Worm (Caenorhabditis elegans) whole organism, L3 larva: Measurements from ENCODE around the gene Y43E12A.3.

ENCODE experiments used
- R02D3.7 ChIP-seq: fragments of 150-350 bp; optimal IDR thresholded peaks from 2 replicates; lab custom pipeline; 2014; ENCODE audit warnings: missing biosample characterization, missing genetic modification characterization
- ZK546.5 ChIP-seq: sonication (generic microtip); optimal IDR thresholded peaks from 2 replicates; lab custom pipeline; 2017; ENCODE audit warnings: missing biosample characterization, missing genetic modification characterization
- aly-2 ChIP-seq: fragments of 150-350 bp; optimal IDR thresholded peaks from 2 replicates; lab custom pipeline; 2014; ENCODE audit warnings: missing biosample characterization, missing genetic modification characterization
- ama-1 ChIP-seq: fragments of 150-350 bp; optimal IDR thresholded peaks from 2 replicates; lab custom pipeline; 2018
- ceh-16 ChIP-seq: sonication (generic microtip); optimal IDR thresholded peaks from 2 replicates; lab custom pipeline; 2017; ENCODE audit warnings: missing biosample characterization, missing genetic modification characterization
- ceh-28 ChIP-seq: fragments of 150-350 bp; optimal IDR thresholded peaks from 2 replicates; lab custom pipeline; 2014; ENCODE audit warnings: missing biosample characterization, missing genetic modification reagents, missing genetic modification characterization
- ceh-82 ChIP-seq: fragments of 150-350 bp; optimal IDR thresholded peaks from 2 replicates; lab custom pipeline; 2014; ENCODE audit warnings: missing biosample characterization, missing genetic modification characterization
- ceh-9 ChIP-seq: sonication (generic microtip); optimal IDR thresholded peaks from 2 replicates; lab custom pipeline; 2018; ENCODE audit warnings: missing biosample characterization, missing genetic modification characterization
- egl-27 ChIP-seq: sonication (generic microtip); optimal IDR thresholded peaks from 4 replicates; lab custom pipeline; 2017; ENCODE audit warnings: missing biosample characterization, missing genetic modification reagents, missing genetic modification characterization
- egl-5 ChIP-seq: fragments of 150-350 bp; optimal IDR thresholded peaks from 2 replicates; lab custom pipeline; 2017; ENCODE audit warnings: missing biosample characterization, missing genetic modification reagents, missing genetic modification characterization, inconsistent platforms
- elt-1 ChIP-seq: fragments of 150-350 bp; optimal IDR thresholded peaks from 2 replicates; lab custom pipeline; 2014; ENCODE audit warnings: missing biosample characterization, missing genetic modification characterization
- elt-2 ChIP-seq: sonication (generic microtip); optimal IDR thresholded peaks from 2 replicates; lab custom pipeline; 2016; ENCODE audit warnings: missing genetic modification reagents, mild to moderate bottlenecking, missing genetic modification characterization, missing compliant biosample characterization
- elt-3 ChIP-seq, 3 experiments: fragments of 150-350 bp in 1 of 3; sonication (generic microtip) in 2 of 3; optimal IDR thresholded peaks; 2 replicates in 2 of 3; 4 replicates in 1 of 3; lab custom pipeline; 2014 to 2017; ENCODE audit warnings: missing biosample characterization in 3 of 3, missing genetic modification characterization in 3 of 3
- eor-1 ChIP-seq, 2 experiments: fragments of 150-350 bp; optimal IDR thresholded peaks; 2 replicates each; lab custom pipeline; 2014 to 2018; ENCODE audit warnings: missing biosample characterization in 2 of 2, missing genetic modification characterization in 2 of 2
- fkh-10 ChIP-seq: sonication (generic microtip); optimal IDR thresholded peaks from 2 replicates; lab custom pipeline; 2017; ENCODE audit warnings: missing biosample characterization, missing genetic modification reagents, missing genetic modification characterization
- fkh-2 ChIP-seq: fragments of 150-350 bp; optimal IDR thresholded peaks from 2 replicates; lab custom pipeline; 2014; ENCODE audit warnings: missing biosample characterization, missing genetic modification reagents, missing genetic modification characterization
- fos-1 ChIP-seq: fragments of 150-350 bp; optimal IDR thresholded peaks from 2 replicates; lab custom pipeline; 2014; ENCODE audit warnings: missing biosample characterization, missing genetic modification characterization
- hmg-11 ChIP-seq: sonication (generic microtip); optimal IDR thresholded peaks from 2 replicates; lab custom pipeline; 2016; ENCODE audit warnings: missing genetic modification characterization, missing compliant biosample characterization
- jun-1 ChIP-seq: fragments of 150-350 bp; optimal IDR thresholded peaks from 2 replicates; lab custom pipeline; 2014; ENCODE audit warnings: missing biosample characterization, missing genetic modification reagents, missing genetic modification characterization
- lin-15B ChIP-seq: fragments of 150-350 bp; optimal IDR thresholded peaks from 2 replicates; lab custom pipeline; 2014; ENCODE audit warnings: missing biosample characterization, missing genetic modification characterization
- lin-39 ChIP-seq: fragments of 150-350 bp; optimal IDR thresholded peaks from 2 replicates; lab custom pipeline; 2018; ENCODE audit warnings: missing biosample characterization, missing genetic modification reagents, missing genetic modification characterization
- lsy-12 ChIP-seq: sonication (generic microtip); optimal IDR thresholded peaks from 2 replicates; lab custom pipeline; 2016; ENCODE audit warnings: mild to moderate bottlenecking, missing genetic modification characterization, missing compliant biosample characterization
- mdl-1 ChIP-seq: fragments of 150-350 bp; optimal IDR thresholded peaks from 2 replicates; lab custom pipeline; 2014; ENCODE audit warnings: missing biosample characterization, missing genetic modification characterization
- mml-1 ChIP-seq: fragments of 150-350 bp; sonication (generic microtip); optimal IDR thresholded peaks from 3 replicates; lab custom pipeline; 2014; ENCODE audit warnings: missing biosample characterization, missing genetic modification characterization
- nfya-1 ChIP-seq: sonication (generic microtip); optimal IDR thresholded peaks from 2 replicates; lab custom pipeline; 2017; ENCODE audit warnings: missing genetic modification characterization, mild to moderate bottlenecking, missing compliant biosample characterization, antibody characterized with exemption, moderate library complexity; ENCODE audit not compliant: insufficient read depth
- nhr-11 ChIP-seq: fragments of 150-350 bp; optimal IDR thresholded peaks from 2 replicates; lab custom pipeline; 2014; ENCODE audit warnings: missing biosample characterization, missing genetic modification characterization
- nhr-12 ChIP-seq: fragments of 150-350 bp; optimal IDR thresholded peaks from 2 replicates; lab custom pipeline; 2014; ENCODE audit warnings: missing biosample characterization, missing genetic modification characterization
- nhr-23 ChIP-seq: fragments of 150-350 bp; optimal IDR thresholded peaks from 2 replicates; lab custom pipeline; 2014; ENCODE audit warnings: missing biosample characterization, missing genetic modification reagents, missing genetic modification characterization
- nhr-237 ChIP-seq: fragments of 150-350 bp; optimal IDR thresholded peaks from 2 replicates; lab custom pipeline; 2014; ENCODE audit warnings: missing biosample characterization, missing genetic modification characterization
- nhr-25 ChIP-seq: sonication (generic microtip); optimal IDR thresholded peaks from 2 replicates; lab custom pipeline; 2017; ENCODE audit warnings: missing biosample characterization, missing genetic modification characterization
- nhr-43 ChIP-seq: sonication (generic microtip); optimal IDR thresholded peaks from 2 replicates; lab custom pipeline; 2016; ENCODE audit warnings: mild to moderate bottlenecking, missing genetic modification characterization, missing compliant biosample characterization; ENCODE audit not compliant: poor library complexity, severe bottlenecking
- nhr-67 ChIP-seq: fragments of 150-350 bp; optimal IDR thresholded peaks from 2 replicates; lab custom pipeline; 2014; ENCODE audit warnings: missing biosample characterization, missing genetic modification characterization
- nhr-76 ChIP-seq: fragments of 150-350 bp; sonication (generic microtip); optimal IDR thresholded peaks from 5 replicates; lab custom pipeline; 2014; ENCODE audit warnings: missing biosample characterization, missing genetic modification characterization
- nhr-77 ChIP-seq: fragments of 150-350 bp; optimal IDR thresholded peaks from 2 replicates; lab custom pipeline; 2014; ENCODE audit warnings: missing biosample characterization, missing genetic modification characterization
- pha-4 ChIP-seq: fragments of 150-350 bp; optimal IDR thresholded peaks from 2 replicates; lab custom pipeline; 2014; ENCODE audit warnings: missing biosample characterization, missing genetic modification reagents, missing genetic modification characterization
- pqm-1 ChIP-seq: fragments of 150-350 bp; optimal IDR thresholded peaks from 2 replicates; lab custom pipeline; 2017; ENCODE audit warnings: missing biosample characterization, missing genetic modification characterization, inconsistent platforms
- sea-2 ChIP-seq: fragments of 150-350 bp; sonication (generic microtip); optimal IDR thresholded peaks from 4 replicates; lab custom pipeline; 2014; ENCODE audit warnings: missing biosample characterization, missing genetic modification reagents, missing genetic modification characterization
- skn-1 ChIP-seq: fragments of 150-350 bp; optimal IDR thresholded peaks from 2 replicates; lab custom pipeline; 2014; ENCODE audit warnings: missing biosample characterization, missing genetic modification characterization
- snpc-4 ChIP-seq: fragments of 150-350 bp; optimal IDR thresholded peaks from 2 replicates; lab custom pipeline; 2014; ENCODE audit warnings: missing biosample characterization, missing genetic modification characterization
- tbx-2 ChIP-seq: sonication (generic microtip); optimal IDR thresholded peaks from 2 replicates; lab custom pipeline; 2016; ENCODE audit warnings: mild to moderate bottlenecking, missing genetic modification characterization, missing compliant biosample characterization
- unc-39 ChIP-seq: sonication (generic microtip); optimal IDR thresholded peaks from 4 replicates; lab custom pipeline; 2017; ENCODE audit warnings: missing biosample characterization, missing genetic modification characterization
- unc-62 ChIP-seq: fragments of 150-350 bp; sonication (generic microtip); optimal IDR thresholded peaks from 4 replicates; lab custom pipeline; 2014; ENCODE audit warnings: missing biosample characterization, missing genetic modification reagents, missing genetic modification characterization
- zag-1 ChIP-seq: fragments of 150-350 bp; optimal IDR thresholded peaks from 2 replicates; lab custom pipeline; 2014; ENCODE audit warnings: missing biosample characterization, missing genetic modification characterization
- ztf-11 ChIP-seq: fragments of 150-350 bp; optimal IDR thresholded peaks from 2 replicates; lab custom pipeline; 2014; ENCODE audit warnings: missing biosample characterization, missing genetic modification characterization
- ztf-4 ChIP-seq: fragments of 150-350 bp; optimal IDR thresholded peaks from 2 replicates; lab custom pipeline; 2014; ENCODE audit warnings: missing biosample characterization, missing genetic modification characterization

The Y43E12A.3 gene

ce11 chrIV:11006383-11006782 lies 18.7 kb downstream of the Y43E12A.3 start:
- peak; percentile 40 for TF ChIP-seq nhr-11 (tag; lab: Kevin White, UChicago)
- TF ChIP-seq jun-1: no peak
- TF ChIP-seq nfya-1 (tag; lab: Kevin White, UChicago): no peak
- no peak for TF ChIP-seq ZK546.5
- no peak for TF ChIP-seq ceh-82 (tag; lab: Kevin White, UChicago)
- no peak for TF ChIP-seq R02D3.7 (tag; lab: Kevin White, UChicago)
- no peak for TF ChIP-seq ceh-28 (tag; lab: Kevin White, UChicago)
- no peak for TF ChIP-seq hmg-11

- TF ChIP-seq ama-1 (lab: Kevin White, UChicago) (no peak), pqm-1 (no peak), nhr-237 (no peak), tbx-2 (tag; lab: Kevin White, UChicago) (no peak)
- TF ChIP-seq, all 47 proteins: peak for 0
These were observed 19.2 kb downstream of the Y43E12A.3 start for ce11 chrIV:11006868-11007267.

ce11 chrIV:11008255-11008654 lies 20.6 kb downstream of the Y43E12A.3 start:
- no peak for TF ChIP-seq sea-2
- no peak for TF ChIP-seq ZK546.5
- TF ChIP-seq nfya-1 (tag; lab: Kevin White, UChicago): peak; percentile 1
- no peak for TF ChIP-seq lsy-12
- TF ChIP-seq lin-15B (tag; lab: Kevin White, UChicago): no peak
- TF ChIP-seq nhr-67 (tag; lab: Kevin White, UChicago): no peak
- no peak for TF ChIP-seq elt-2 (tag; lab: Kevin White, UChicago)
- TF ChIP-seq ama-1 (lab: Kevin White, UChicago): no peak
- TF ChIP-seq mml-1: no peak
- TF ChIP-seq nhr-76 (tag; lab: Kevin White, UChicago): no peak
- no peak for TF ChIP-seq nhr-237
- no peak for TF ChIP-seq ceh-16 (tag; lab: Kevin White, UChicago)
- TF ChIP-seq eor-1 (tag; optimal IDR thresholded peaks at IDR 0.05; lab: Kevin White, UChicago): no peak
- TF ChIP-seq unc-39: no peak
- no peak for TF ChIP-seq fos-1 (tag; lab: Kevin White, UChicago)
- no peak for TF ChIP-seq egl-27
- no peak for TF ChIP-seq elt-3 (tag; optimal IDR thresholded peaks at IDR 0.05; lab: Kevin White, UChicago)
- TF ChIP-seq fkh-2 (tag; lab: Kevin White, UChicago): no peak
- no peak for TF ChIP-seq aly-2 (tag; lab: Kevin White, UChicago)
- no peak for TF ChIP-seq lin-39
- TF ChIP-seq nhr-12 (tag; lab: Kevin White, UChicago): no peak
- TF ChIP-seq zag-1: no peak
- no peak for TF ChIP-seq ceh-28 (tag; lab: Kevin White, UChicago)
- TF ChIP-seq ztf-4 (tag; lab: Kevin White, UChicago): no peak
- TF ChIP-seq pqm-1: no peak
- no peak for TF ChIP-seq ztf-11
- no peak for TF ChIP-seq ceh-9 (tag; lab: Kevin White, UChicago)
- TF ChIP-seq mdl-1 (tag; lab: Kevin White, UChicago): no peak
- peak; percentile 48 for TF ChIP-seq hmg-11
- TF ChIP-seq nhr-23 (tag; lab: Kevin White, UChicago): peak; percentile 54
- TF ChIP-seq skn-1 (tag; lab: Kevin White, UChicago): no peak
- peak; percentile 20 for TF ChIP-seq nhr-25 (tag; lab: Kevin White, UChicago)
- TF ChIP-seq nhr-11 (tag; lab: Kevin White, UChicago): no peak
- TF ChIP-seq pha-4 (tag; lab: Kevin White, UChicago): peak; percentile 81
- no peak for TF ChIP-seq tbx-2 (tag; lab: Kevin White, UChicago)
- no peak for TF ChIP-seq R02D3.7 (tag; lab: Kevin White, UChicago)
- TF ChIP-seq nhr-43: no peak
- no peak for TF ChIP-seq snpc-4
- peak; percentile 10 for TF ChIP-seq jun-1
- TF ChIP-seq unc-62: no peak
- no peak for TF ChIP-seq egl-5 (tag; lab: Kevin White, UChicago)
- TF ChIP-seq ceh-82 (tag; lab: Kevin White, UChicago): no peak
- no peak for TF ChIP-seq fkh-10
- no peak for TF ChIP-seq nhr-77 (tag; lab: Kevin White, UChicago)
- TF ChIP-seq elt-1 (tag; lab: Kevin White, UChicago): no peak
